Worm (Caenorhabditis elegans): Measurements from ENCODE around the gene str-158.

- TF ChIP-seq ceh-31 (tag; optimal IDR thresholded peaks at IDR 0.05) (no peak), pqm-1 (tag; optimal IDR thresholded peaks at IDR 0.05) (no peak), madf-2 (tag; optimal IDR thresholded peaks at IDR 0.05) (no peak), pha-4 (tag; optimal IDR thresholded peaks at IDR 0.05) (no peak), K02D7.2 (tag; optimal IDR thresholded peaks at IDR 0.05) (no peak), unc-42 (tag; optimal IDR thresholded peaks at IDR 0.05) (no peak), ama-1 (optimal IDR thresholded peaks at IDR 0.05) (no peak), rnt-1 (tag; optimal IDR thresholded peaks at IDR 0.05) (no peak), tbx-7 (tag; optimal IDR thresholded peaks at IDR 0.05) (no peak), ceh-22 (tag; optimal IDR thresholded peaks at IDR 0.05) (no peak)
Measured at ce11 chrIV:4903961-4904360, 13.9 kb upstream of the str-158 start, which contains the start of gene str-161.

Measured in whole organism, late embryonic.